Worm (Caenorhabditis elegans): ENCODE measurements around the gene mkk-4.

Gene mkk-4

ce11 chrX:10054410-10054800, 26.7 kb downstream of the mkk-4 start (continued):
- TF ChIP-seq ets-5 (GFP tag; IDR thresholded peaks at IDR 0.05), result no peak
- TF ChIP-seq hlh-17 (GFP tag; optimal IDR thresholded peaks at IDR 0.05; ENCODE audit: borderline replicate concordance), result no peak
- no peak for TF ChIP-seq snu-23 (GFP tag; optimal IDR thresholded peaks at IDR 0.05)
- peak; percentile 13 for TF ChIP-seq blmp-1 (tag; optimal IDR thresholded peaks at IDR 0.05)
- no peak for TF ChIP-seq irx-1 (tag; optimal IDR thresholded peaks at IDR 0.05)
- no peak for TF ChIP-seq unc-30 (tag; optimal IDR thresholded peaks at IDR 0.05)
- TF ChIP-seq nhr-71 (tag; optimal IDR thresholded peaks at IDR 0.05), result no peak
- no peak for TF ChIP-seq unc-130 (tag; optimal IDR thresholded peaks at IDR 0.05)
- no peak for TF ChIP-seq ztf-4 (tag; optimal IDR thresholded peaks at IDR 0.05)
- TF ChIP-seq elt-3 (tag; optimal IDR thresholded peaks at IDR 0.05), result peak in 3 of 6 experiments; percentile 14 to 34 (median 27)

- TF ChIP-seq nhr-90 (tag; optimal IDR thresholded peaks at IDR 0.05; ENCODE audit: poor library complexity), result no peak
- no peak for TF ChIP-seq nhr-19 (GFP tag; conservative IDR thresholded peaks at IDR 0.05)
- TF ChIP-seq fkh-10 (GFP tag; optimal IDR thresholded peaks at IDR 0.05), result no peak
- TF ChIP-seq aha-1 (tag; optimal IDR thresholded peaks at IDR 0.05), result no peak
- TF ChIP-seq F16B12.6 (tag; optimal IDR thresholded peaks at IDR 0.05), result no peak
- no peak for TF ChIP-seq nhr-28 (tag; optimal IDR thresholded peaks at IDR 0.05)
- TF ChIP-seq ces-1 (GFP tag; optimal IDR thresholded peaks at IDR 0.05), result no peak
- no peak for TF ChIP-seq lsy-2 (tag; optimal IDR thresholded peaks at IDR 0.05)
- TF ChIP-seq lin-39 (tag; optimal IDR thresholded peaks at IDR 0.05), result no peak
- TF ChIP-seq elt-3 (tag; optimal IDR thresholded peaks at IDR 0.05), result no peak
- no peak for TF ChIP-seq dpl-1 (GFP tag; optimal IDR thresholded peaks at IDR 0.05)
- no peak for TF ChIP-seq pax-3 (tag; optimal IDR thresholded peaks at IDR 0.05)
- no peak for TF ChIP-seq nhr-20 (tag; optimal IDR thresholded peaks at IDR 0.05)
- TF ChIP-seq vab-15 (tag; optimal IDR thresholded peaks at IDR 0.05), result no peak
- TF ChIP-seq egl-13 (tag; optimal IDR thresholded peaks at IDR 0.05), result no peak
- no peak for TF ChIP-seq ceh-90 (tag; optimal IDR thresholded peaks at IDR 0.05)
- no peak for TF ChIP-seq alr-1 (tag; optimal IDR thresholded peaks at IDR 0.05; ENCODE audit: borderline replicate concordance)
- no peak for TF ChIP-seq snu-23 (GFP tag; optimal IDR thresholded peaks at IDR 0.05)
- TF ChIP-seq ceh-82 (tag; optimal IDR thresholded peaks at IDR 0.05), result no peak
Observed at ce11 chrX:10058332-10058731, 30.7 kb downstream of the mkk-4 start, which contains the start of gene ZC373.2. ZC373.2 (minus strand) TSS chrX:10058432.

- TF ChIP-seq hlh-17 (GFP tag; optimal IDR thresholded peaks at IDR 0.05; ENCODE audit: borderline replicate concordance) (no peak), sup-37 (GFP tag; optimal IDR thresholded peaks at IDR 0.05) (no peak)
Observed at ce11 chrX:10060475-10061011, 32.9 kb downstream of the mkk-4 start, which contains the start of gene ZC373.3. ZC373.3 (plus strand) TSS chrX:10060525.

DNA sequence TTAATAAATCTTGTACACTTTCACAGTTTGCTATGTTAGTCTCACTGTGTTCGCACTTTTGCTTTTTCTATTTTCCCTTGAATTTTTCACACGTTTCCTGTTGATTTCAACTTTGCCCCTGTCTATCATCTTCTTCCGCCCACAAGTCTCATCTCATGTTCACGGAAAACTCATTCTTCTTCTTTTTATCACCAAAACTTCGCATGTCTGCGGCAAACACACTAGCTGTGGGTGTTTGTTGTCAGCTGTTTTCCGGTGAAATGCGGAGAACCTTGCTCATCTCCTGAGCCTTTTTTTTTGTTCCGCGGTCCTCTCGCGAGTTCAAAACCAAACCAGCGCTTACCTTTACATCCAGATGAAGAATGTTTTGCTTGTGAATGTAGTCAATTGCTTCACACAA, 40.8 kb downstream of the mkk-4 start:
- TF ChIP-seq efl-1 (optimal IDR thresholded peaks at IDR 0.05) (no peak), efl-1 (GFP tag; optimal IDR thresholded peaks at IDR 0.05 in 1 of 2) (peak in 1 of 2 experiments; percentile 23), dsc-1 (tag; optimal IDR thresholded peaks at IDR 0.05) (no peak), pqm-1 (tag; optimal IDR thresholded peaks at IDR 0.05) (no peak), elt-3 (tag; optimal IDR thresholded peaks at IDR 0.05) (no peak), snu-23 (GFP tag; optimal IDR thresholded peaks at IDR 0.05) (no peak), nhr-71 (tag; optimal IDR thresholded peaks at IDR 0.05) (peak; percentile 38), ceh-90 (tag; optimal IDR thresholded peaks at IDR 0.05) (no peak), C04F5.9 (tag; optimal IDR thresholded peaks at IDR 0.05) (no peak), rnt-1 (tag; optimal IDR thresholded peaks at IDR 0.05) (peak; percentile 78), jun-1 (tag; optimal IDR thresholded peaks at IDR 0.05) (no peak), unc-130 (tag; optimal IDR thresholded peaks at IDR 0.05) (peak; percentile 40), nhr-90 (tag; optimal IDR thresholded peaks at IDR 0.05; ENCODE audit: poor library complexity) (no peak), pax-3 (tag; optimal IDR thresholded peaks at IDR 0.05) (no peak), blmp-1 (tag; optimal IDR thresholded peaks at IDR 0.05) (peak; percentile 36), lin-14 (GFP tag; optimal IDR thresholded peaks at IDR 0.05) (peak; percentile 81)

All from whole organism, L1 larva.